Worm (Caenorhabditis elegans) whole organism, late embryonic: ENCODE measurements around the gene efl-2.

Experiments
- C08G9.2 ChIP-seq: sonication (generic microtip); optimal IDR thresholded peaks from 2 replicates; lab custom pipeline; 2016; ENCODE audit warnings: mild to moderate bottlenecking, missing genetic modification characterization, moderate library complexity, missing compliant biosample characterization
- K09A11.1 ChIP-seq: sonication (generic microtip); optimal IDR thresholded peaks from 2 replicates; lab custom pipeline; 2017; ENCODE audit warnings: antibody characterized with exemption, mild to moderate bottlenecking, missing genetic modification characterization, missing compliant biosample characterization; ENCODE audit not compliant: insufficient read depth
- T23F11.4 ChIP-seq: fragments of 200-800 bp; sonication (Bioruptor generic); optimal IDR thresholded peaks from 2 replicates; lab custom pipeline; 2018; ENCODE audit warnings: mild to moderate bottlenecking, missing genetic modification characterization, missing compliant biosample characterization
- Y22D7AL.16 ChIP-seq: sonication (generic microtip); optimal IDR thresholded peaks from 2 replicates; lab custom pipeline; 2016; ENCODE audit warnings: missing genetic modification characterization, missing compliant biosample characterization
- ama-1 ChIP-seq: fragments of 150-350 bp; optimal IDR thresholded peaks from 2 replicates; lab custom pipeline; 2014
- ceh-14 ChIP-seq: sonication (generic microtip); optimal IDR thresholded peaks from 2 replicates; lab custom pipeline; 2016; ENCODE audit warnings: missing genotype, missing genetic modification characterization, missing compliant biosample characterization
- ceh-18 ChIP-seq: sonication (generic microtip); optimal IDR thresholded peaks from 2 replicates; lab custom pipeline; 2016; ENCODE audit warnings: missing genetic modification characterization, missing compliant biosample characterization
- ceh-31 ChIP-seq: sonication (generic microtip); optimal IDR thresholded peaks from 2 replicates; lab custom pipeline; 2016; ENCODE audit warnings: missing genetic modification characterization, missing compliant biosample characterization
- ceh-34 ChIP-seq: sonication (generic microtip); optimal IDR thresholded peaks from 2 replicates; lab custom pipeline; 2016; ENCODE audit warnings: mild to moderate bottlenecking, missing genetic modification characterization, missing compliant biosample characterization
- ceh-48 ChIP-seq: sonication (generic microtip); optimal IDR thresholded peaks from 2 replicates; lab custom pipeline; 2016; ENCODE audit warnings: missing genetic modification characterization, inconsistent platforms, missing compliant biosample characterization
- ceh-6 ChIP-seq: fragments of 200-800 bp; sonication (Bioruptor generic); optimal IDR thresholded peaks from 2 replicates; lab custom pipeline; 2018; ENCODE audit warnings: mild to moderate bottlenecking, missing genetic modification characterization, missing compliant biosample characterization
- ceh-9 ChIP-seq: sonication (generic microtip); optimal IDR thresholded peaks from 2 replicates; lab custom pipeline; 2016; ENCODE audit warnings: mild to moderate bottlenecking, missing genetic modification characterization, inconsistent platforms, missing compliant biosample characterization
- dmd-4 ChIP-seq: sonication (generic microtip); optimal IDR thresholded peaks from 2 replicates; lab custom pipeline; 2016; ENCODE audit warnings: borderline replicate concordance, missing genetic modification characterization, missing compliant biosample characterization
- elt-4 ChIP-seq: sonication (generic microtip); optimal IDR thresholded peaks from 2 replicates; lab custom pipeline; 2016; ENCODE audit warnings: missing genetic modification characterization, missing compliant biosample characterization
- ets-4 ChIP-seq: sonication (generic microtip); optimal IDR thresholded peaks from 2 replicates; lab custom pipeline; 2016; ENCODE audit warnings: missing genetic modification characterization, missing compliant biosample characterization
- fkh-6 ChIP-seq: sonication (generic microtip); optimal IDR thresholded peaks from 2 replicates; lab custom pipeline; 2016; ENCODE audit warnings: missing genetic modification characterization, missing compliant biosample characterization
- hlh-13 ChIP-seq: fragments of 200-800 bp; sonication (Bioruptor generic); optimal IDR thresholded peaks from 2 replicates; lab custom pipeline; 2018; ENCODE audit warnings: mild to moderate bottlenecking, missing genetic modification characterization, missing compliant biosample characterization
- hlh-15 ChIP-seq: sonication (generic microtip); optimal IDR thresholded peaks from 2 replicates; lab custom pipeline; 2016; ENCODE audit warnings: missing genetic modification characterization, missing compliant biosample characterization
- hlh-6 ChIP-seq: sonication (generic microtip); optimal IDR thresholded peaks from 2 replicates; lab custom pipeline; 2016; ENCODE audit warnings: missing genotype, missing genetic modification characterization, missing compliant biosample characterization
- lin-11 ChIP-seq: fragments of 200-800 bp; sonication (Bioruptor generic); optimal IDR thresholded peaks from 2 replicates; lab custom pipeline; 2018; ENCODE audit warnings: mild to moderate bottlenecking, missing genetic modification characterization, missing compliant biosample characterization
- nfya-1 ChIP-seq: sonication (generic microtip); optimal IDR thresholded peaks from 2 replicates; lab custom pipeline; 2017; ENCODE audit warnings: missing genetic modification characterization, mild to moderate bottlenecking, missing compliant biosample characterization, antibody characterized with exemption, moderate library complexity
- nhr-232 ChIP-seq: sonication (generic microtip); optimal IDR thresholded peaks from 2 replicates; lab custom pipeline; 2016; ENCODE audit warnings: missing genetic modification characterization, missing compliant biosample characterization
- npax-4 ChIP-seq: sonication (generic microtip); optimal IDR thresholded peaks from 2 replicates; lab custom pipeline; 2016; ENCODE audit warnings: missing genetic modification characterization, missing compliant biosample characterization
- odd-2 ChIP-seq: sonication (generic microtip); optimal IDR thresholded peaks from 2 replicates; lab custom pipeline; 2017; ENCODE audit warnings: antibody characterized with exemption, mild to moderate bottlenecking, missing genetic modification characterization, missing compliant biosample characterization
- pha-2 ChIP-seq: sonication (generic microtip); optimal IDR thresholded peaks from 2 replicates; lab custom pipeline; 2017; ENCODE audit warnings: mild to moderate bottlenecking, missing genetic modification characterization, missing compliant biosample characterization
- pha-4 ChIP-seq: fragments of 150-350 bp; optimal IDR thresholded peaks from 2 replicates; lab custom pipeline; 2018; ENCODE audit warnings: missing biosample characterization, missing genetic modification reagents, missing genetic modification characterization
- rnt-1 ChIP-seq: sonication (generic microtip); optimal IDR thresholded peaks from 2 replicates; lab custom pipeline; 2016; ENCODE audit warnings: missing genetic modification characterization, missing compliant biosample characterization
- sdc-2 ChIP-seq: sonication (generic microtip); optimal IDR thresholded peaks from 2 replicates; lab custom pipeline; 2016; ENCODE audit warnings: missing genotype, missing genetic modification characterization, missing compliant biosample characterization
- sox-2 ChIP-seq: fragments of 200-800 bp; sonication (Bioruptor generic); IDR thresholded peaks from 2 replicates; pipeline ENCODE4 v1.3.6; 2022; ENCODE audit warnings: missing genetic modification reagents, missing genetic modification characterization, missing compliant biosample characterization
- sox-4 ChIP-seq: sonication (generic microtip); optimal IDR thresholded peaks from 2 replicates; lab custom pipeline; 2017; ENCODE audit warnings: mild to moderate bottlenecking, missing genetic modification characterization, inconsistent platforms, missing compliant biosample characterization
- tbx-2 ChIP-seq: sonication (generic microtip); optimal IDR thresholded peaks from 2 replicates; lab custom pipeline; 2016; ENCODE audit warnings: missing genetic modification characterization, missing compliant biosample characterization
- tbx-7 ChIP-seq: sonication (generic microtip); optimal IDR thresholded peaks from 2 replicates; lab custom pipeline; 2016; ENCODE audit warnings: missing genotype, missing genetic modification characterization, missing compliant biosample characterization
- ttx-3 ChIP-seq: sonication (generic microtip); optimal IDR thresholded peaks from 2 replicates; lab custom pipeline; 2016; ENCODE audit warnings: missing genetic modification reagents, missing genetic modification characterization, missing compliant biosample characterization
- zip-5 ChIP-seq: sonication (generic microtip); optimal IDR thresholded peaks from 2 replicates; lab custom pipeline; 2016; ENCODE audit warnings: missing genetic modification characterization, missing compliant biosample characterization
- ztf-16 ChIP-seq: sonication (generic microtip); optimal IDR thresholded peaks from 2 replicates; lab custom pipeline; 2017; ENCODE audit warnings: missing genetic modification characterization, missing compliant biosample characterization

efl-2 gene

ce11 chrII:13416552-13416951 is 10.6 kb downstream of the efl-2 start:
- TF ChIP-seq odd-2: no peak
- no peak for TF ChIP-seq dmd-4 (tag; lab: Kevin White, UChicago)
- no peak for TF ChIP-seq hlh-13
- no peak for TF ChIP-seq npax-4

- TF ChIP-seq ceh-48 (tag; lab: Kevin White, UChicago): peak; percentile 90
- TF ChIP-seq Y22D7AL.16 (tag; lab: Kevin White, UChicago): no peak
Measured at ce11 chrII:13417452-13418031, 11.6 kb downstream of the efl-2 start.

- TF ChIP-seq pha-2 (tag; lab: Kevin White, UChicago) (no peak), fkh-6 (tag; lab: Kevin White, UChicago) (no peak), C08G9.2 (tag; lab: Kevin White, UChicago) (no peak), hlh-15 (tag; lab: Kevin White, UChicago) (no peak), K09A11.1 (tag; lab: Kevin White, UChicago) (no peak), elt-4 (tag; lab: Kevin White, UChicago) (no peak), sox-2 (GFP tag; lab: Robert Waterston, UW) (no peak), lin-11 (tag; lab: Kevin White, UChicago) (no peak), Y22D7AL.16 (tag; lab: Kevin White, UChicago) (no peak), ceh-14 (tag; lab: Kevin White, UChicago) (no peak)
- TF ChIP-seq, all 69 proteins: peak for 0
Measured at ce11 chrII:13424242-13424641, 18.3 kb downstream of the efl-2 start, which contains the start of gene Y48E1C.2. Gene Y48E1C.2, plus strand, starts transcription at chrII:13424542.

ce11 chrII:13436725-13437124 is 30.8 kb downstream of the efl-2 start, which contains the start of gene Y48E1C.4:
Gene Y48E1C.4, minus strand, starts transcription at chrII:13436825.
- TF ChIP-seq odd-2 (no peak), T23F11.4 (no peak), ttx-3 (tag; lab: Kevin White, UChicago) (no peak), tbx-2 (tag; lab: Kevin White, UChicago) (no peak), pha-2 (tag; lab: Kevin White, UChicago) (no peak), sdc-2 (tag; lab: Kevin White, UChicago) (no peak), nfya-1 (tag; lab: Kevin White, UChicago) (no peak), ceh-6 (GFP tag; lab: Kevin White, UChicago) (no peak), nhr-232 (tag; lab: Kevin White, UChicago) (no peak), ama-1 (lab: Kevin White, UChicago) (no peak), ceh-18 (tag; lab: Kevin White, UChicago) (no peak), rnt-1 (no peak), sox-4 (tag; lab: Kevin White, UChicago) (no peak), ztf-16 (tag; lab: Kevin White, UChicago) (no peak), ceh-34 (tag; lab: Kevin White, UChicago) (no peak)

- TF ChIP-seq hlh-6 (tag; lab: Kevin White, UChicago): no peak
- TF ChIP-seq ceh-34 (tag; lab: Kevin White, UChicago): no peak
- TF ChIP-seq ceh-9 (tag; lab: Kevin White, UChicago): no peak
- no peak for TF ChIP-seq ets-4
- no peak for TF ChIP-seq pha-4 (tag; lab: Kevin White, UChicago)
- no peak for TF ChIP-seq ceh-48 (tag; lab: Kevin White, UChicago)
Measured at ce11 chrII:13444307-13444706, 38.4 kb downstream of the efl-2 start.

ce11 chrII:13446597-13446996 is 40.7 kb downstream of the efl-2 start:
- TF ChIP-seq sox-2 (GFP tag; lab: Robert Waterston, UW) (no peak), dmd-4 (tag; lab: Kevin White, UChicago) (no peak), tbx-7 (tag; lab: Kevin White, UChicago) (no peak), ceh-31 (tag; lab: Kevin White, UChicago) (no peak), hlh-6 (tag; lab: Kevin White, UChicago) (no peak), zip-5 (tag; lab: Kevin White, UChicago) (no peak), nfya-1 (tag; lab: Kevin White, UChicago) (peak; percentile 99), K09A11.1 (tag; lab: Kevin White, UChicago) (no peak), ceh-34 (tag; lab: Kevin White, UChicago) (no peak)
